Worm (Caenorhabditis elegans) whole organism, L1 larva: ENCODE measurements around the gene C32D5.14.

Source experiments
- aly-2 ChIP-seq: fragments of 150-350 bp; optimal IDR thresholded peaks from 2 replicates; lab custom pipeline; 2014; ENCODE audit warnings: missing biosample characterization, missing genetic modification characterization
- blmp-1 ChIP-seq: fragments of 150-350 bp; optimal IDR thresholded peaks from 2 replicates; lab custom pipeline; 2014; ENCODE audit warnings: missing biosample characterization, missing genetic modification characterization
- ces-1 ChIP-seq: fragments of 150-350 bp; optimal IDR thresholded peaks from 2 replicates; lab custom pipeline; 2014; ENCODE audit warnings: missing biosample characterization, missing genetic modification reagents, missing genetic modification characterization
- hlh-17 ChIP-seq: fragments of 200-800 bp; sonication (Bioruptor generic); optimal IDR thresholded peaks from 2 replicates; lab custom pipeline; 2018; ENCODE audit warnings: missing genetic modification characterization, mild to moderate bottlenecking, missing compliant biosample characterization, moderate library complexity, borderline replicate concordance
- jun-1 ChIP-seq: fragments of 150-350 bp; optimal IDR thresholded peaks from 2 replicates; lab custom pipeline; 2014; ENCODE audit warnings: missing biosample characterization, missing genetic modification reagents, missing genetic modification characterization
- lin-13 ChIP-seq: fragments of 150-350 bp; optimal IDR thresholded peaks from 2 replicates; lab custom pipeline; 2014; ENCODE audit warnings: missing biosample characterization, missing genetic modification reagents, missing genetic modification characterization
- lsy-2 ChIP-seq, 2 experiments: fragments of 150-350 bp; optimal IDR thresholded peaks; 2 replicates each; lab custom pipeline; 2014; ENCODE audit warnings: missing biosample characterization in 2 of 2, missing genetic modification characterization in 2 of 2
- nhr-76 ChIP-seq: sonication (generic microtip); optimal IDR thresholded peaks from 2 replicates; lab custom pipeline; 2017; ENCODE audit warnings: missing biosample characterization, missing genetic modification characterization
- nhr-77 ChIP-seq: fragments of 150-350 bp; optimal IDR thresholded peaks from 2 replicates; lab custom pipeline; 2014; ENCODE audit warnings: missing biosample characterization, missing genetic modification characterization
- skn-1 ChIP-seq: fragments of 150-350 bp; optimal IDR thresholded peaks from 2 replicates; lab custom pipeline; 2014; ENCODE audit warnings: missing biosample characterization, missing genetic modification characterization
- tbx-2 ChIP-seq: sonication (generic microtip); optimal IDR thresholded peaks from 2 replicates; lab custom pipeline; 2016; ENCODE audit warnings: missing genetic modification characterization, missing compliant biosample characterization
- ztf-4 ChIP-seq: fragments of 150-350 bp; optimal IDR thresholded peaks from 2 replicates; lab custom pipeline; 2014; ENCODE audit warnings: missing biosample characterization, missing genetic modification characterization

DNA sequence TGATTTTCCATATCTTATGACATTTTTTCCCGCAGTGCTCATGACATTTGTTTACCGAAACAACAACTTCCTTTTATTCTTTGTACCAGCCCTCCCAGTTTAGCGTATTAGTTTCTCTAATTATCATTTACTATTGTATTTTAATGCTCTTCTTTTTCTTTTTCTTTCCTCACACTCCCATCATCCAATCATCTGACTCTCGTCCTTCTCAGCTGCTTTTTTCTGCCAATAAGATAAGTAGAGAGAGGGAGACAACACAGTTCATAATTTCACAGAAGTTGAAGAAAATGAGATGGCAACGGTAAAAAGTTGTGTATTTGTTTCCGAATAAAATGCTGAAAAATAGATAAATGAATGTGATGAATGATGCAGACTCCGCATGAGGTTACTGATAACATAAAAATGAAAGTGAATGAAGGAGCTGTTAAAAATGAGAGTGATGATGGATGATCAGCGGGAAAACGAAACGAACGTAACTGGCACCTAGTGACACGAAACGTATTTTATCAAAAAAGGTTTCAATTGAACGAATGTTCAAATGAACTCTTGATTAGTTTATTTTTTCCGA, 42.2 kb downstream of the C32D5.14 start:
- TF ChIP-seq tbx-2 (tag; lab: Kevin White, UChicago) (no peak), jun-1 (tag; lab: Kevin White, UChicago) (no peak), skn-1 (tag; lab: Kevin White, UChicago) (no peak), nhr-76 (no peak), hlh-17 (GFP tag; lab: Kevin White, UChicago) (no peak), lsy-2 (tag; optimal IDR thresholded peaks at IDR 0.05; lab: Kevin White, UChicago) (no peak), blmp-1 (peak; percentile 33), lin-13 (no peak), nhr-77 (tag; lab: Kevin White, UChicago) (no peak), aly-2 (tag; lab: Kevin White, UChicago) (no peak), ces-1 (GFP tag; lab: Kevin White, UChicago) (no peak), ztf-4 (tag; lab: Kevin White, UChicago) (no peak)
